Fruit fly (Drosophila melanogaster): Measurements from ENCODE around the gene CG17294.

DNA sequence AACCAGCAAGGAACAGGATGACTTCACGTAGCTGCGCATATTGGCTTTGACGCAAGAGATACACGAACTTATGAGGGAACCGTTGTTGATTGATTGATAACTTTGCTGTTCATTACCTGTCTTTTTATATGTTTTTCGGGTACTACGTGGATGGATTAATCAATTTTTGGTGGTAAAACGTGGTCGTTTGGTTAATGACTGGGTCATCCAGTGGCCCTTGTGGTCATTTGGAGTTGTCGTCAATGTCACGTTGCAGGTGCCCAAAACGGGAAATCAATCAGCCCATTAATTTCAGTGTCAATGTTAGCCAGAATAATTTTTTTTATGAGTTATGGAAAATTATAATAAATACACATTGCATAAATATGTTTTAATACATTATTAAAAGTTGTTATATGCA is 12.4 kb downstream of the CG17294 start, which contains the start of gene CG42819:
- TF ChIP-seq EcR (GFP tag; optimal IDR thresholded peaks at IDR 0.05) (no peak), CG8478 (optimal IDR thresholded peaks at IDR 0.05) (no peak), Dll (optimal IDR thresholded peaks at IDR 0.05) (no peak), psq (optimal IDR thresholded peaks at IDR 0.05) (no peak), pan (optimal IDR thresholded peaks at IDR 0.05) (no peak), usp (GFP tag; optimal IDR thresholded peaks at IDR 0.05) (no peak)

Data from whole organism.